Worm (Caenorhabditis elegans) whole organism, L4 larva: ENCODE results near the gene Y70C5A.2.

Experiments used
- D1046.2 ChIP-seq: fragments of 200-800 bp; sonication (Bioruptor generic); IDR thresholded peaks from 2 replicates; pipeline ENCODE4 v1.3.6; 2022; ENCODE audit warnings: missing genetic modification characterization, missing compliant biosample characterization
- F10B5.3 ChIP-seq: sonication (generic microtip); optimal IDR thresholded peaks from 2 replicates; lab custom pipeline; 2016; ENCODE audit warnings: mild to moderate bottlenecking, missing genetic modification characterization, missing compliant biosample characterization
- F26F4.8 ChIP-seq: fragments of 200-800 bp; sonication (Bioruptor generic); conservative IDR thresholded peaks from 2 replicates; pipeline ENCODE4 v1.3.6; 2022; ENCODE audit warnings: missing genetic modification characterization, missing compliant biosample characterization
- F44E2.7 ChIP-seq: fragments of 200-800 bp; sonication (Bioruptor generic); IDR thresholded peaks from 2 replicates; pipeline ENCODE4 v2.1.2; 2022; ENCODE audit warnings: missing genetic modification characterization, missing compliant biosample characterization
- F49E8.2 ChIP-seq: sonication (generic microtip); optimal IDR thresholded peaks from 2 replicates; lab custom pipeline; 2016; ENCODE audit warnings: missing compliant biosample characterization, mild to moderate bottlenecking, missing genetic modification characterization, borderline replicate concordance
- R02D3.7 ChIP-seq: fragments of 150-350 bp; sonication (generic microtip); optimal IDR thresholded peaks from 3 replicates; lab custom pipeline; 2014; ENCODE audit warnings: missing biosample characterization, missing genetic modification characterization
- Y48G9A.11 ChIP-seq: fragments of 200-800 bp; sonication (Bioruptor generic); IDR thresholded peaks from 2 replicates; pipeline ENCODE4 v1.3.6; 2022; ENCODE audit warnings: missing genetic modification reagents, missing genetic modification characterization, missing compliant biosample characterization
- Y5F2A.4 ChIP-seq: fragments of 200-800 bp; sonication (Bioruptor generic); optimal IDR thresholded peaks from 2 replicates; lab custom pipeline; 2018; ENCODE audit warnings: mild to moderate bottlenecking, missing genetic modification characterization, missing compliant biosample characterization
- Y75B8A.6 ChIP-seq: fragments of 200-800 bp; sonication (Bioruptor generic); IDR thresholded peaks from 2 replicates; pipeline ENCODE4 v1.3.6; 2022; ENCODE audit warnings: missing genetic modification reagents, missing genetic modification characterization, missing compliant biosample characterization
- ZK337.2 ChIP-seq: fragments of 200-800 bp; sonication (Bioruptor generic); IDR thresholded peaks from 2 replicates; pipeline ENCODE4 v1.3.6; 2022; ENCODE audit warnings: missing genetic modification reagents, missing genetic modification characterization, missing compliant biosample characterization
- ama-1 ChIP-seq: fragments of 150-350 bp; optimal IDR thresholded peaks from 2 replicates; lab custom pipeline; 2014; ENCODE audit warnings: inconsistent platforms, mixed read lengths
- attf-4 ChIP-seq: sonication (generic microtip); optimal IDR thresholded peaks from 3 replicates; lab custom pipeline; 2017; ENCODE audit warnings: missing biosample characterization, missing genetic modification characterization
- ceh-20 ChIP-seq: fragments of 200-800 bp; sonication (Bioruptor generic); IDR thresholded peaks from 2 replicates; pipeline ENCODE4 v1.3.6; 2022; ENCODE audit warnings: missing genetic modification reagents, missing genetic modification characterization, missing compliant biosample characterization
- ceh-32 ChIP-seq: sonication (generic microtip); optimal IDR thresholded peaks from 2 replicates; lab custom pipeline; 2016; ENCODE audit warnings: mild to moderate bottlenecking, missing genetic modification characterization, missing compliant biosample characterization; ENCODE audit not compliant: poor library complexity
- ceh-44 ChIP-seq: fragments of 200-800 bp; sonication (Bioruptor generic); IDR thresholded peaks from 2 replicates; pipeline ENCODE4 v1.3.6; 2022; ENCODE audit warnings: missing genetic modification reagents, missing genetic modification characterization, missing compliant biosample characterization
- ceh-62 ChIP-seq: sonication (generic microtip); optimal IDR thresholded peaks from 2 replicates; lab custom pipeline; 2017; ENCODE audit warnings: missing biosample characterization, missing genetic modification characterization
- ceh-82 ChIP-seq: sonication (generic microtip); optimal IDR thresholded peaks from 2 replicates; lab custom pipeline; 2017; ENCODE audit warnings: missing biosample characterization, missing genetic modification characterization
- ctbp-1 ChIP-seq: fragments of 200-800 bp; sonication (Bioruptor generic); IDR thresholded peaks from 2 replicates; pipeline ENCODE4 v1.3.6; 2022; ENCODE audit warnings: missing genetic modification reagents, missing genetic modification characterization, missing compliant biosample characterization
- dmd-6 ChIP-seq: fragments of 200-800 bp; sonication (Bioruptor generic); IDR thresholded peaks from 2 replicates; pipeline ENCODE4 v1.3.6; 2022; ENCODE audit warnings: missing genetic modification reagents, missing genetic modification characterization, missing compliant biosample characterization
- duxl-1 ChIP-seq: sonication (generic microtip); optimal IDR thresholded peaks from 2 replicates; lab custom pipeline; 2016; ENCODE audit warnings: mild to moderate bottlenecking, missing genetic modification characterization, moderate library complexity, missing compliant biosample characterization; ENCODE audit not compliant: poor library complexity
- egl-43 ChIP-seq: fragments of 200-800 bp; sonication (Bioruptor generic); IDR thresholded peaks from 2 replicates; pipeline ENCODE4 v1.3.6; 2022; ENCODE audit warnings: missing genetic modification reagents, missing genetic modification characterization, missing compliant biosample characterization
- gei-8 ChIP-seq: fragments of 200-800 bp; sonication (Bioruptor generic); optimal IDR thresholded peaks from 2 replicates; lab custom pipeline; 2018; ENCODE audit warnings: mild to moderate bottlenecking, missing genetic modification characterization, missing compliant biosample characterization
- hlh-30 ChIP-seq: sonication (generic microtip); optimal IDR thresholded peaks from 2 replicates; lab custom pipeline; 2017; ENCODE audit warnings: antibody characterized with exemption, mild to moderate bottlenecking, missing genetic modification characterization, missing compliant biosample characterization; ENCODE audit not compliant: insufficient read depth
- hmg-1.1 ChIP-seq: fragments of 200-800 bp; sonication (Bioruptor generic); IDR thresholded peaks from 2 replicates; pipeline ENCODE4 v1.3.6; 2022; ENCODE audit warnings: missing genetic modification reagents, missing genetic modification characterization, missing compliant biosample characterization
- lim-7 ChIP-seq: fragments of 200-800 bp; sonication (Bioruptor generic); IDR thresholded peaks from 2 replicates; pipeline ENCODE4 v1.3.6; 2022; ENCODE audit warnings: missing genetic modification characterization, missing compliant biosample characterization
- lin-13 ChIP-seq: fragments of 150-350 bp; optimal IDR thresholded peaks from 2 replicates; lab custom pipeline; 2014; ENCODE audit warnings: missing biosample characterization, missing genetic modification reagents, missing genetic modification characterization
- lin-29 ChIP-seq: fragments of 200-800 bp; sonication (Bioruptor generic); IDR thresholded peaks from 2 replicates; pipeline ENCODE4 v1.3.6; 2022; ENCODE audit warnings: missing genetic modification reagents, missing genetic modification characterization, missing compliant biosample characterization
- lin-38 ChIP-seq: fragments of 200-800 bp; sonication (Bioruptor generic); IDR thresholded peaks from 2 replicates; pipeline ENCODE4 v1.3.6; 2022; ENCODE audit warnings: missing genetic modification reagents, missing genetic modification characterization, missing compliant biosample characterization
- lin-39 ChIP-seq: fragments of 150-350 bp; optimal IDR thresholded peaks from 2 replicates; lab custom pipeline; 2014; ENCODE audit warnings: missing biosample characterization, missing genetic modification reagents, missing genetic modification characterization
- mdt-29 ChIP-seq: fragments of 200-800 bp; sonication (Bioruptor generic); IDR thresholded peaks from 2 replicates; pipeline ENCODE4 v1.3.6; 2022; ENCODE audit warnings: missing genetic modification reagents, missing genetic modification characterization, missing compliant biosample characterization
- mep-1 ChIP-seq: fragments of 150-350 bp; sonication (generic microtip); optimal IDR thresholded peaks from 3 replicates; lab custom pipeline; 2014; ENCODE audit warnings: missing biosample characterization, missing genetic modification characterization
- mxl-2 ChIP-seq: fragments of 200-800 bp; sonication (Bioruptor generic); conservative IDR thresholded peaks from 2 replicates; pipeline ENCODE4 v1.3.6; 2022; ENCODE audit warnings: missing genetic modification reagents, missing genetic modification characterization, missing compliant biosample characterization
- nhr-11 ChIP-seq: fragments of 150-350 bp; optimal IDR thresholded peaks from 2 replicates; lab custom pipeline; 2014; ENCODE audit warnings: missing biosample characterization, missing genetic modification characterization
- nhr-41 ChIP-seq: fragments of 200-800 bp; sonication (Bioruptor generic); IDR thresholded peaks from 2 replicates; pipeline ENCODE4 v1.3.6; 2022; ENCODE audit warnings: missing genetic modification reagents, missing genetic modification characterization, missing compliant biosample characterization
- nhr-6 ChIP-seq: fragments of 150-350 bp; optimal IDR thresholded peaks from 2 replicates; lab custom pipeline; 2014; ENCODE audit warnings: missing biosample characterization, missing genetic modification characterization
- pha-4 ChIP-seq, 2 experiments: fragments of 150-350 bp in 1 of 2; fragments of 200-800 bp in 1 of 2; sonication (Bioruptor generic) in 1 of 2; IDR thresholded peaks in 1 of 2; optimal IDR thresholded peaks in 1 of 2; 2 replicates each; pipeline versions ENCODE4 v1.3.6 to Lab custom; 2014 to 2022; ENCODE audit warnings: missing genetic modification characterization in 2 of 2, missing genetic modification reagents in 2 of 2, missing biosample characterization in 1 of 2, missing compliant biosample characterization in 1 of 2
- php-3 ChIP-seq: fragments of 200-800 bp; sonication (Bioruptor generic); IDR thresholded peaks from 2 replicates; pipeline ENCODE4 v1.3.6; 2022; ENCODE audit warnings: missing genetic modification reagents, missing genetic modification characterization, missing compliant biosample characterization
- saeg-2 ChIP-seq: fragments of 200-800 bp; sonication (Bioruptor generic); IDR thresholded peaks from 2 replicates; pipeline ENCODE4 v1.3.6; 2022; ENCODE audit warnings: missing genetic modification reagents, missing genetic modification characterization, missing compliant biosample characterization
- set-16 ChIP-seq: fragments of 200-800 bp; sonication (Bioruptor generic); IDR thresholded peaks from 2 replicates; pipeline ENCODE4 v1.3.6; 2022; ENCODE audit warnings: missing genetic modification reagents, missing genetic modification characterization, missing compliant biosample characterization
- spr-1 ChIP-seq: sonication (generic microtip); optimal IDR thresholded peaks from 2 replicates; lab custom pipeline; 2016; ENCODE audit warnings: mild to moderate bottlenecking, missing genetic modification characterization, missing compliant biosample characterization
- spr-3 ChIP-seq: fragments of 200-800 bp; sonication (Bioruptor generic); optimal IDR thresholded peaks from 2 replicates; lab custom pipeline; 2018; ENCODE audit warnings: mild to moderate bottlenecking, missing genetic modification characterization, missing compliant biosample characterization
- tag-97 ChIP-seq: fragments of 200-800 bp; sonication (Bioruptor generic); IDR thresholded peaks from 2 replicates; pipeline ENCODE4 v1.3.6; 2022; ENCODE audit warnings: missing genetic modification characterization, missing compliant biosample characterization
- tra-1 ChIP-seq: fragments of 200-800 bp; sonication (Bioruptor generic); IDR thresholded peaks from 2 replicates; pipeline ENCODE4 v1.3.6; 2022; ENCODE audit warnings: missing genetic modification reagents, missing genetic modification characterization, missing compliant biosample characterization
- unc-130 ChIP-seq: sonication (generic microtip); optimal IDR thresholded peaks from 2 replicates; lab custom pipeline; 2016; ENCODE audit warnings: missing genetic modification reagents, missing genetic modification characterization, missing compliant biosample characterization
- zag-1 ChIP-seq: fragments of 150-350 bp; optimal IDR thresholded peaks from 2 replicates; lab custom pipeline; 2014; ENCODE audit warnings: missing biosample characterization, missing genetic modification characterization
- zfp-3 ChIP-seq: fragments of 200-800 bp; sonication (Bioruptor generic); conservative IDR thresholded peaks from 2 replicates; pipeline ENCODE4 v1.3.6; 2022; ENCODE audit warnings: missing genetic modification reagents, missing genetic modification characterization, missing compliant biosample characterization
- zip-2 ChIP-seq: fragments of 150-350 bp; optimal IDR thresholded peaks from 2 replicates; lab custom pipeline; 2014; ENCODE audit warnings: missing biosample characterization, missing genetic modification characterization
- ztf-11 ChIP-seq: fragments of 150-350 bp; optimal IDR thresholded peaks from 2 replicates; lab custom pipeline; 2014; ENCODE audit warnings: missing biosample characterization, missing genetic modification characterization
- ztf-7 ChIP-seq: fragments of 150-350 bp; optimal IDR thresholded peaks from 2 replicates; lab custom pipeline; 2014; ENCODE audit warnings: missing biosample characterization, missing genetic modification characterization

Gene Y70C5A.2

DNA sequence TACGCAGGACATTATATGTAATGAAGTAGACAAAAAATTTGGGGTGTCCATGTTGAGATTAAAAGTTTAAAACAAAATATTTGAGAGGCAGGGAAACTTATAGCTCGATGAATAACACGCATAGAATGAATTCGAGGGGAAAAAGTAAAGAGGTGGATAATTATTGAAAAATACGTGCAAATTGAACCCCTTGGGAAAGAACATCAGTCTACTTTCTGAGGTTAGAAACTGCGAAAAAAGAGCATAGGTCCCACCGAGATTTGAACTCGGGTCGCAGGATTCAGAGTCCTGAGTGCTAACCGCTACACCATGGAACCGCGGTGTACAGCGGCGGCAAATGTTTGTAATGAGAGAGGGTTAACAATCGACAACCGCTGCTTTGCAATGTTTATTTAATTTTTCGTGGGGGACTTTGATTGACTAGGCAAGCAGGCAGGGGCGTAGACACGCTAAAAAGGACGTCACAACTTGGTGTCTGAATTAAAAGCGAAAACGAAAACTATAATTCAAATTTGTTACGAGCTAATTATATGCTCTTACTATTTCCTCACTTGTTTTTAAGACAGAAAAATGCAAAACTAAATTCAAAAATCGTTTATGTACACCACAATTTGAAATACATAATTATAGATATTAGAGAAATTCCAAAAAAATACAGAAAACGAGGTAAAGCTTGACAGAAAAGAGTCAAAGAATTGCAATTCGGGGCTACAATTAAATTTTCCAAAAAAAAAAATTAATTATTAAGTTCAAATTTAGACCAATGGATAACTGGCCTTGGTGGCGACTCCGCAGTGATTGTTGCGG is 30.8 kb downstream of the Y70C5A.2 start, which contains the start of gene srh-269 (continued):
- TF ChIP-seq F10B5.3 (tag; lab: Kevin White, UChicago) (peak; percentile 8), mxl-2 (GFP tag; lab: Robert Waterston, UW) (no peak), D1046.2 (GFP tag; lab: Robert Waterston, UW) (peak; percentile 87), nhr-6 (no peak), ceh-62 (tag; lab: Kevin White, UChicago) (no peak), lin-13 (GFP tag; lab: Kevin White, UChicago) (peak; percentile 38), lim-7 (GFP tag; lab: Robert Waterston, UW) (peak; percentile 93), duxl-1 (tag; lab: Kevin White, UChicago) (peak; percentile 84), ctbp-1 (GFP tag; lab: Robert Waterston, UW) (peak; percentile 80), mep-1 (tag; lab: Kevin White, UChicago) (peak; percentile 34), R02D3.7 (tag; lab: Kevin White, UChicago) (no peak), ceh-32 (no peak), ztf-7 (tag; lab: Kevin White, UChicago) (no peak), spr-1 (peak; percentile 75), spr-3 (GFP tag; lab: Kevin White, UChicago) (peak; percentile 69), nhr-41 (peak; percentile 81), zfp-3 (GFP tag; lab: Robert Waterston, UW) (peak; percentile 95), ceh-82 (tag; lab: Kevin White, UChicago) (no peak), gei-8 (peak; percentile 82), zip-2 (no peak), F44E2.7 (GFP tag; lab: Robert Waterston, UW) (peak; percentile 74; the same call in 1 of the 2 replicates), F26F4.8 (GFP tag; lab: Robert Waterston, UW) (peak; percentile 86), ztf-11 (tag; lab: Kevin White, UChicago) (no peak), zag-1 (no peak), lin-29 (GFP tag; lab: Robert Waterston, UW) (peak; percentile 57), lin-39 (no peak), hmg-1.1 (GFP tag; lab: Robert Waterston, UW) (peak; percentile 81), php-3 (GFP tag; lab: Robert Waterston, UW) (peak; percentile 80), tag-97 (no peak), Y5F2A.4 (GFP tag; lab: Kevin White, UChicago) (peak; percentile 66), set-16 (GFP tag; lab: Robert Waterston, UW) (peak; percentile 37; the same call in 1 of the 2 replicates), ceh-44 (peak; percentile 69; the same call in 1 of the 2 replicates), nhr-11 (tag; lab: Kevin White, UChicago) (peak; percentile 69), saeg-2 (peak; percentile 65; the same call in 1 of the 2 replicates), hlh-30 (tag; lab: Kevin White, UChicago) (peak; percentile 17), lin-38 (GFP tag; lab: Robert Waterston, UW) (no peak), egl-43 (GFP tag; lab: Robert Waterston, UW) (peak; percentile 96), mdt-29 (GFP tag; lab: Robert Waterston, UW) (peak; percentile 90), F49E8.2 (tag; lab: Kevin White, UChicago) (peak; percentile 41), ceh-20 (peak; percentile 86), ZK337.2 (peak; percentile 72; the same call in 1 of the 2 replicates), tra-1 (peak; percentile 89), Y75B8A.6 (GFP tag; lab: Robert Waterston, UW) (peak; percentile 93), pha-4 (GFP tag; IDR thresholded peaks at IDR 0.05; lab: Robert Waterston, UW) (peak; percentile 89), pha-4 (tag; optimal IDR thresholded peaks at IDR 0.05; lab: Kevin White, UChicago) (no peak), Y48G9A.11 (GFP tag; lab: Robert Waterston, UW) (peak; percentile 78), attf-4 (tag; lab: Kevin White, UChicago) (no peak), dmd-6 (GFP tag; lab: Robert Waterston, UW) (peak; percentile 69), unc-130 (peak; percentile 61), ama-1 (lab: Kevin White, UChicago) (no peak)
